Fruit fly (Drosophila melanogaster): ENCODE measurements around the gene aay.

aay gene

dm6 chr3L:9461670-9462246 lies 38.7 kb downstream of the aay start (continued):
- TF ChIP-seq so (GFP tag; IDR thresholded peaks at IDR 0.05) (peak; percentile 63; the same call in 2 of the 3 replicates), Chrac-16 (GFP tag; optimal IDR thresholded peaks at IDR 0.05) (no peak), tll (GFP tag; optimal IDR thresholded peaks at IDR 0.05) (no peak), nom (GFP tag; optimal IDR thresholded peaks at IDR 0.05) (no peak), CG1024 (GFP tag; IDR thresholded peaks at IDR 0.05) (no peak; the same call in 1 of the 2 replicates), CG4328 (GFP tag; optimal IDR thresholded peaks at IDR 0.05) (no peak), cato (GFP tag; optimal IDR thresholded peaks at IDR 0.05; ENCODE audit: borderline replicate concordance) (no peak), CG34224 (GFP tag; IDR thresholded peaks at IDR 0.05; ENCODE audit: partially characterized antibody) (0 out of 3 replicates have a peak, but pooled peaks have one; percentile 26), wek (GFP tag; optimal IDR thresholded peaks at IDR 0.05) (no peak), lbe (GFP tag; optimal IDR thresholded peaks at IDR 0.05) (no peak), H2.0 (GFP tag; IDR thresholded peaks at IDR 0.05) (peak; percentile 51), CG4854 (GFP tag; optimal IDR thresholded peaks at IDR 0.05) (no peak), Oli (tag; optimal IDR thresholded peaks at IDR 0.05) (peak; percentile 35), CG9817 (tag; optimal IDR thresholded peaks at IDR 0.05) (peak; percentile 3), CG34376 (GFP tag; optimal IDR thresholded peaks at IDR 0.05) (no peak), CG17359 (tag; optimal IDR thresholded peaks at IDR 0.05) (peak; percentile 65), gem (tag; optimal IDR thresholded peaks at IDR 0.05) (peak; percentile 18), CG10274 (GFP tag; optimal IDR thresholded peaks at IDR 0.05) (peak; percentile 23), Bteb2 (GFP tag; optimal IDR thresholded peaks at IDR 0.05) (no peak), CG15514 (GFP tag; optimal IDR thresholded peaks at IDR 0.05) (peak; percentile 21), Poxn (GFP tag; IDR thresholded peaks at IDR 0.05) (no peak), CG18011 (GFP tag; optimal IDR thresholded peaks at IDR 0.05) (no peak), Camta (GFP tag; optimal IDR thresholded peaks at IDR 0.05) (no peak), Dref (GFP tag; IDR thresholded peaks at IDR 0.05) (no peak), vnd (GFP tag; IDR thresholded peaks at IDR 0.05; ENCODE audit: partially characterized antibody) (no peak), B-H2 (GFP tag; optimal IDR thresholded peaks at IDR 0.05) (no peak), twi (tag; optimal IDR thresholded peaks at IDR 0.05) (peak; percentile 11), Atf6 (GFP tag; IDR thresholded peaks at IDR 0.05) (peak; percentile 36), CG13287 (GFP tag; IDR thresholded peaks at IDR 0.05; ENCODE audit: partially characterized antibody) (no peak), CG12219 (GFP tag; optimal IDR thresholded peaks at IDR 0.05) (peak; percentile 18), mirr (GFP tag; optimal IDR thresholded peaks at IDR 0.05) (no peak), wdn (GFP tag; IDR thresholded peaks at IDR 0.05) (peak; percentile 54; the same call in 1 of the 2 replicates), peb (GFP tag; IDR thresholded peaks at IDR 0.05) (peak; percentile 12; the same call in 1 of the 2 replicates), nerfin-1 (tag; optimal IDR thresholded peaks at IDR 0.05) (peak; percentile 49), B-H1 (GFP tag; IDR thresholded peaks at IDR 0.05) (peak; percentile 18; the same call in 2 of the 3 replicates), CG17802 (tag; optimal IDR thresholded peaks at IDR 0.05) (peak; percentile 10), Deaf1 (tag; optimal IDR thresholded peaks at IDR 0.05) (no peak), fu2 (GFP tag; optimal IDR thresholded peaks at IDR 0.05) (no peak), lab (GFP tag; optimal IDR thresholded peaks at IDR 0.05) (no peak), ftz-f1 (GFP tag; optimal IDR thresholded peaks at IDR 0.05) (peak; percentile 54), CG5245 (GFP tag; optimal IDR thresholded peaks at IDR 0.05) (no peak), pb (GFP tag; optimal IDR thresholded peaks at IDR 0.05) (no peak), gsb (GFP tag; IDR thresholded peaks at IDR 0.05) (no peak), Nf-YA (GFP tag; IDR thresholded peaks at IDR 0.05) (peak; percentile 36; the same call in 1 of the 2 replicates), tx (GFP tag; optimal IDR thresholded peaks at IDR 0.05) (no peak), zen2 (GFP tag; IDR thresholded peaks at IDR 0.05; ENCODE audit: partially characterized antibody) (no peak), CG17385 (GFP tag; optimal IDR thresholded peaks at IDR 0.05) (no peak), CG12236 (GFP tag; optimal IDR thresholded peaks at IDR 0.05) (peak; percentile 5), dm (GFP tag; optimal IDR thresholded peaks at IDR 0.05) (peak; percentile 13)

All from whole organism, embryonic.